Fruit fly (Drosophila melanogaster) whole organism, embryonic: ENCODE data around the gene Trm1.
A peak's percentile ranks its signal among the peaks of the same experiment; 100 is the strongest.

Experiments used
- Adf1 ChIP-seq: fragments of 200-800 bp; sonication (Bioruptor generic); IDR thresholded peaks from 2 replicates; pipeline ENCODE4 v1.3.6; 2022; ENCODE audit warnings: missing biosample characterization, missing genetic modification characterization
- Atf6 ChIP-seq: fragments of 200-800 bp; sonication (Bioruptor generic); IDR thresholded peaks from 2 replicates; pipeline ENCODE4 v1.3.6; 2022; ENCODE audit warnings: missing biosample characterization, missing genetic modification characterization
- B-H2 ChIP-seq: fragments of 200-800 bp; sonication (Bioruptor generic); optimal IDR thresholded peaks from 2 replicates; lab custom pipeline; 2018; ENCODE audit warnings: missing biosample characterization, mild to moderate bottlenecking, missing genetic modification characterization
- Bgb ChIP-seq: fragments of 200-800 bp; sonication (Bioruptor generic); IDR thresholded peaks from 2 replicates; pipeline ENCODE4 v1.3.6; 2022; ENCODE audit warnings: missing biosample characterization, missing genetic modification characterization; ENCODE audit not compliant: partially characterized antibody
- CG10209 ChIP-seq: fragments of 200-800 bp; sonication (Bioruptor generic); optimal IDR thresholded peaks from 3 replicates; lab custom pipeline; 2017; ENCODE audit warnings: missing biosample characterization, mild to moderate bottlenecking, missing genetic modification characterization, missing genetic modification reagents
- CG10979 ChIP-seq: fragments of 200-800 bp; sonication (Bioruptor generic); optimal IDR thresholded peaks from 2 replicates; lab custom pipeline; 2018; ENCODE audit warnings: missing biosample characterization, mild to moderate bottlenecking, missing genetic modification characterization, moderate library complexity
- CG12391 ChIP-seq: fragments of 200-800 bp; sonication (Bioruptor generic); optimal IDR thresholded peaks from 3 replicates; lab custom pipeline; 2018; ENCODE audit warnings: missing biosample characterization, mild to moderate bottlenecking, missing genetic modification characterization, moderate library complexity
- CG14050 ChIP-seq: fragments of 200-800 bp; sonication (Bioruptor generic); IDR thresholded peaks from 3 replicates; pipeline ENCODE4 v1.3.6; 2022; ENCODE audit warnings: missing biosample characterization, missing genetic modification characterization
- CG1529 ChIP-seq: fragments of 200-800 bp; sonication (Bioruptor generic); optimal IDR thresholded peaks from 3 replicates; lab custom pipeline; 2018; ENCODE audit warnings: missing biosample characterization, missing genetic modification characterization
- CG17385 ChIP-seq: fragments of 200-800 bp; sonication (Bioruptor generic); optimal IDR thresholded peaks from 3 replicates; lab custom pipeline; 2018; ENCODE audit warnings: missing biosample characterization, mild to moderate bottlenecking, missing genetic modification characterization
- CG18262 ChIP-seq: fragments of 200-800 bp; optimal IDR thresholded peaks from 3 replicates; lab custom pipeline; 2019; ENCODE audit warnings: missing biosample characterization, mild to moderate bottlenecking, missing genetic modification characterization, moderate library complexity
- CG2678 ChIP-seq: fragments of 200-800 bp; sonication (Bioruptor generic); optimal IDR thresholded peaks from 3 replicates; lab custom pipeline; 2019; ENCODE audit warnings: missing biosample characterization, mild to moderate bottlenecking, missing genetic modification characterization, moderate library complexity
- CG6254 ChIP-seq: fragments of 200-800 bp; sonication (Bioruptor generic); optimal IDR thresholded peaks from 3 replicates; lab custom pipeline; 2017; ENCODE audit warnings: mild to moderate bottlenecking, missing biosample characterization, missing genetic modification reagents, missing genetic modification characterization
- CG8089 ChIP-seq: fragments of 200-800 bp; sonication (Bioruptor generic); optimal IDR thresholded peaks from 3 replicates; lab custom pipeline; 2016; ENCODE audit warnings: missing biosample characterization, missing genetic modification characterization
- CG8924 ChIP-seq: fragments of 200-800 bp; optimal IDR thresholded peaks from 3 replicates; lab custom pipeline; 2019; ENCODE audit warnings: missing biosample characterization, mild to moderate bottlenecking, missing genetic modification characterization, moderate library complexity
- CG9437 ChIP-seq: fragments of 200-800 bp; sonication (Bioruptor generic); optimal IDR thresholded peaks from 2 replicates; lab custom pipeline; 2018; ENCODE audit warnings: missing biosample characterization, mild to moderate bottlenecking, missing genetic modification characterization
- CoRest ChIP-seq: fragments of 200-800 bp; sonication (Bioruptor generic); optimal IDR thresholded peaks from 3 replicates; lab custom pipeline; 2018; ENCODE audit warnings: missing biosample characterization, mild to moderate bottlenecking, missing genetic modification characterization, moderate library complexity
- E2f1 ChIP-seq: fragments of 200-800 bp; sonication (Bioruptor generic); IDR thresholded peaks from 2 replicates; pipeline ENCODE4 v1.3.6; 2022; ENCODE audit warnings: missing biosample characterization, missing genetic modification characterization
- HHEX ChIP-seq: fragments of 200-800 bp; sonication (Bioruptor generic); optimal IDR thresholded peaks from 3 replicates; lab custom pipeline; 2017; ENCODE audit warnings: missing biosample characterization, mild to moderate bottlenecking, missing genetic modification characterization, missing genetic modification reagents
- HmgZ ChIP-seq: fragments of 200-800 bp; sonication (Bioruptor generic); optimal IDR thresholded peaks from 2 replicates; lab custom pipeline; 2018; ENCODE audit warnings: missing biosample characterization, mild to moderate bottlenecking, missing genetic modification characterization
- Hr39 ChIP-seq: fragments of >200 bp; optimal IDR thresholded peaks from 2 replicates; lab custom pipeline; 2017
- Lhr ChIP-seq: fragments of 200-800 bp; sonication (Bioruptor generic); optimal IDR thresholded peaks from 3 replicates; lab custom pipeline; 2017; ENCODE audit warnings: mild to moderate bottlenecking, missing biosample characterization, missing genetic modification reagents, missing genetic modification characterization
- MBD-R2 ChIP-seq: fragments of 200-800 bp; sonication (Bioruptor generic); IDR thresholded peaks from 2 replicates; pipeline ENCODE4 v1.3.6; 2022; ENCODE audit warnings: missing biosample characterization, missing genetic modification characterization
- MESR4 ChIP-seq: fragments of 200-800 bp; sonication (Bioruptor generic); optimal IDR thresholded peaks from 2 replicates; lab custom pipeline; 2018; ENCODE audit warnings: missing biosample characterization, mild to moderate bottlenecking, missing genetic modification characterization, moderate library complexity
- Neu2 ChIP-seq: fragments of 200-800 bp; sonication (Bioruptor generic); optimal IDR thresholded peaks from 3 replicates; lab custom pipeline; 2016; ENCODE audit warnings: missing biosample characterization, missing genetic modification characterization, borderline replicate concordance
- Nf-YC ChIP-seq: fragments of 200-800 bp; optimal IDR thresholded peaks from 3 replicates; lab custom pipeline; 2019; ENCODE audit warnings: missing biosample characterization, mild to moderate bottlenecking, missing genetic modification characterization, moderate library complexity
- Rx ChIP-seq: fragments of 200-800 bp; sonication (Bioruptor generic); IDR thresholded peaks from 2 replicates; pipeline ENCODE4 v1.3.6; 2022; ENCODE audit warnings: missing biosample characterization, missing genetic modification characterization
- Spps ChIP-seq: fragments of 200-800 bp; sonication (Bioruptor generic); optimal IDR thresholded peaks from 2 replicates; lab custom pipeline; 2018; ENCODE audit warnings: missing biosample characterization, mild to moderate bottlenecking, missing genetic modification characterization
- Xbp1 ChIP-seq: fragments of 200-800 bp; sonication (Bioruptor generic); optimal IDR thresholded peaks from 3 replicates; lab custom pipeline; 2016; ENCODE audit warnings: missing biosample characterization, mild to moderate bottlenecking, missing genetic modification characterization
- abd-A ChIP-seq: fragments of 200-800 bp; sonication (Bioruptor generic); optimal IDR thresholded peaks from 3 replicates; lab custom pipeline; 2019; ENCODE audit warnings: missing biosample characterization, mild to moderate bottlenecking, missing genetic modification characterization, moderate library complexity
- cato ChIP-seq: fragments of 200-800 bp; sonication (Bioruptor generic); optimal IDR thresholded peaks from 2 replicates; lab custom pipeline; 2016; ENCODE audit warnings: missing biosample characterization, missing genetic modification characterization, borderline replicate concordance
- caup ChIP-seq: fragments of 200-800 bp; sonication (Bioruptor generic); optimal IDR thresholded peaks from 3 replicates; lab custom pipeline; 2017; ENCODE audit warnings: missing biosample characterization, mild to moderate bottlenecking, missing genetic modification characterization, moderate library complexity; ENCODE audit not compliant: severe bottlenecking
- da ChIP-seq: fragments of 200-800 bp; sonication (Bioruptor generic); optimal IDR thresholded peaks from 2 replicates; lab custom pipeline; 2016; ENCODE audit warnings: missing biosample characterization, missing genetic modification characterization
- dysf ChIP-seq: fragments of 200-800 bp; sonication (Bioruptor generic); IDR thresholded peaks from 3 replicates; pipeline ENCODE4 v1.3.6; 2022; ENCODE audit warnings: missing biosample characterization, missing genetic modification characterization
- fd96Cb ChIP-seq: fragments of 200-800 bp; sonication (Bioruptor generic); optimal IDR thresholded peaks from 2 replicates; lab custom pipeline; 2018; ENCODE audit warnings: missing biosample characterization, mild to moderate bottlenecking, missing genetic modification characterization, moderate library complexity
- gce ChIP-seq: fragments of 200-800 bp; sonication (Bioruptor generic); IDR thresholded peaks from 3 replicates; pipeline ENCODE4 v1.3.6; 2022; ENCODE audit warnings: missing biosample characterization, missing genetic modification characterization
- gcm ChIP-seq: fragments of 200-800 bp; sonication (Bioruptor generic); optimal IDR thresholded peaks from 2 replicates; lab custom pipeline; 2019; ENCODE audit warnings: missing biosample characterization, mild to moderate bottlenecking, missing genetic modification characterization, moderate library complexity
- gsb ChIP-seq: fragments of 200-800 bp; sonication (Bioruptor generic); IDR thresholded peaks from 2 replicates; pipeline ENCODE4 v1.3.6; 2022; ENCODE audit warnings: missing biosample characterization, missing genetic modification characterization
- insv ChIP-seq, 2 experiments: fragments of 200-800 bp; sonication (Bioruptor generic); optimal IDR thresholded peaks; 3 replicates each; lab custom pipeline; 2016 to 2018; ENCODE audit warnings: missing biosample characterization in 2 of 2, missing genetic modification characterization in 2 of 2
- jing ChIP-seq: fragments of 200-800 bp; sonication (Bioruptor generic); optimal IDR thresholded peaks from 2 replicates; lab custom pipeline; 2018; ENCODE audit warnings: missing biosample characterization, mild to moderate bottlenecking, missing genetic modification characterization
- jumu ChIP-seq: fragments of 200-800 bp; sonication (Bioruptor generic); optimal IDR thresholded peaks from 3 replicates; lab custom pipeline; 2016; ENCODE audit warnings: missing biosample characterization, missing genetic modification characterization
- lilli ChIP-seq: fragments of 200-800 bp; sonication (Bioruptor generic); optimal IDR thresholded peaks from 3 replicates; lab custom pipeline; 2016; ENCODE audit warnings: missing biosample characterization, missing genetic modification characterization
- odd ChIP-seq: fragments of 200-800 bp; sonication (Bioruptor generic); optimal IDR thresholded peaks from 2 replicates; lab custom pipeline; 2017; ENCODE audit warnings: missing biosample characterization, mild to moderate bottlenecking, missing genetic modification characterization
- peb ChIP-seq: fragments of 200-800 bp; sonication (Bioruptor generic); IDR thresholded peaks from 2 replicates; pipeline ENCODE4 v1.3.6; 2022; ENCODE audit warnings: missing biosample characterization, missing genetic modification characterization
- prd ChIP-seq, 3 experiments: fragments of >200 bp in 2 of 3; fragments of 200-800 bp in 1 of 3; sonication (Bioruptor generic) in 1 of 3; optimal IDR thresholded peaks in 2 of 3; IDR thresholded peaks in 1 of 3; 2 replicates in 2 of 3; 3 replicates in 1 of 3; pipeline versions ENCODE4 v1.3.6 to Lab custom; 2017 to 2022; ENCODE audit warnings: missing biosample characterization in 1 of 3, missing genetic modification characterization in 1 of 3
- psq ChIP-seq: fragments of 200-800 bp; sonication (Bioruptor generic); optimal IDR thresholded peaks from 2 replicates; lab custom pipeline; 2017; ENCODE audit warnings: missing biosample characterization, missing genetic modification characterization
- run ChIP-seq: fragments of 200-800 bp; sonication (Bioruptor generic); optimal IDR thresholded peaks from 3 replicates; lab custom pipeline; 2018; ENCODE audit warnings: missing biosample characterization, mild to moderate bottlenecking, missing genetic modification characterization
- sqz ChIP-seq: fragments of 200-800 bp; sonication (Bioruptor generic); optimal IDR thresholded peaks from 3 replicates; lab custom pipeline; 2018; ENCODE audit warnings: missing biosample characterization, mild to moderate bottlenecking, missing genetic modification characterization
- z ChIP-seq: fragments of 200-800 bp; sonication (Bioruptor generic); IDR thresholded peaks from 3 replicates; pipeline ENCODE4 v1.3.6; 2022; ENCODE audit warnings: missing biosample characterization, missing genetic modification characterization

The Trm1 gene

dm6 chr2L:12435976-12436771 is 8.3 kb downstream of the Trm1 start (continued):
- TF ChIP-seq Nf-YC (tag; lab: Kevin White, UChicago) (peak; percentile 21), psq (GFP tag; lab: Kevin White, UChicago) (peak; percentile 99), run (tag; lab: Kevin White, UChicago) (no peak), dysf (GFP tag; lab: Robert Waterston, UW) (no peak), CG1529 (GFP tag; lab: Kevin White, UChicago) (no peak), CG14050 (GFP tag; lab: Robert Waterston, UW) (no peak), CG17385 (peak; percentile 20), Atf6 (no peak; the same call in 1 of the 2 replicates), cato (GFP tag; lab: Kevin White, UChicago) (no peak), caup (GFP tag; lab: Kevin White, UChicago) (no peak), jing (GFP tag; lab: Kevin White, UChicago) (no peak), odd (GFP tag; lab: Kevin White, UChicago) (no peak), B-H2 (GFP tag; lab: Kevin White, UChicago) (no peak), CG10209 (no peak), jumu (GFP tag; lab: Kevin White, UChicago) (no peak), Neu2 (GFP tag; lab: Kevin White, UChicago) (no peak), Lhr (no peak), gsb (GFP tag; lab: Robert Waterston, UW) (no peak), sqz (GFP tag; lab: Kevin White, UChicago) (no peak), CG10979 (tag; lab: Kevin White, UChicago) (no peak), CG2678 (no peak), gcm (GFP tag; lab: Kevin White, UChicago) (no peak), CG8089 (GFP tag; lab: Kevin White, UChicago) (no peak), prd (optimal IDR thresholded peaks at IDR 0.05; lab: Kevin White, UChicago) (no peak), prd (GFP tag; IDR thresholded peaks at IDR 0.05; lab: Robert Waterston, UW) (0 out of 3 replicates have a peak, but pooled peaks have one; percentile 10), gce (GFP tag; lab: Robert Waterston, UW) (no peak), da (GFP tag; lab: Kevin White, UChicago) (no peak), Spps (tag; lab: Kevin White, UChicago) (no peak), Xbp1 (GFP tag; lab: Kevin White, UChicago) (no peak), CG18262 (tag; lab: Kevin White, UChicago) (no peak), Rx (no peak), abd-A (tag; lab: Kevin White, UChicago) (no peak), CoRest (tag; lab: Kevin White, UChicago) (no peak), z (GFP tag; lab: Robert Waterston, UW) (no peak), HHEX (GFP tag; lab: Kevin White, UChicago) (no peak), E2f1 (GFP tag; lab: Robert Waterston, UW) (no peak), CG12391 (tag; lab: Kevin White, UChicago) (peak; percentile 30), Adf1 (0 out of 2 replicates have a peak, but pooled peaks have one; percentile 26), peb (GFP tag; lab: Robert Waterston, UW) (no peak), Bgb (GFP tag; lab: Robert Waterston, UW) (0 out of 2 replicates have a peak, but pooled peaks have one; percentile 38), lilli (GFP tag; lab: Kevin White, UChicago) (peak; percentile 1), MESR4 (GFP tag; lab: Kevin White, UChicago) (peak; percentile 55), insv (GFP tag; optimal IDR thresholded peaks at IDR 0.05; lab: Kevin White, UChicago) (no peak), MBD-R2 (GFP tag; lab: Robert Waterston, UW) (peak; percentile 90), CG8924 (no peak), Hr39 (lab: Kevin White, UChicago) (no peak), CG9437 (no peak), fd96Cb (tag; lab: Kevin White, UChicago) (no peak), CG6254 (GFP tag; lab: Kevin White, UChicago) (no peak), HmgZ (peak; percentile 11)
